Fruit fly (Drosophila melanogaster) whole organism, embryonic: ENCODE measurements around the gene Reg-2.

ENCODE experiments used
- BEAF-32 ChIP-seq: fragments of 200-800 bp; sonication (Bioruptor generic); optimal IDR thresholded peaks from 3 replicates; lab custom pipeline; 2017; ENCODE audit warnings: missing biosample characterization, missing genetic modification characterization, mild to moderate bottlenecking, moderate library complexity, missing genetic modification reagents
- Bteb2 ChIP-seq: fragments of 200-800 bp; sonication (Bioruptor generic); optimal IDR thresholded peaks from 2 replicates; lab custom pipeline; 2016; ENCODE audit warnings: missing biosample characterization, missing genetic modification characterization
- CG10462 ChIP-seq: fragments of 200-800 bp; sonication (Bioruptor generic); optimal IDR thresholded peaks from 2 replicates; lab custom pipeline; 2016; ENCODE audit warnings: missing biosample characterization, missing genetic modification characterization
- CG12299 ChIP-seq: fragments of 200-800 bp; sonication (Bioruptor generic); optimal IDR thresholded peaks from 2 replicates; lab custom pipeline; 2018; ENCODE audit warnings: missing biosample characterization, mild to moderate bottlenecking, missing genetic modification characterization
- CG12391 ChIP-seq: fragments of 200-800 bp; sonication (Bioruptor generic); optimal IDR thresholded peaks from 3 replicates; lab custom pipeline; 2018; ENCODE audit warnings: missing biosample characterization, mild to moderate bottlenecking, missing genetic modification characterization, moderate library complexity
- CG1529 ChIP-seq: fragments of 200-800 bp; sonication (Bioruptor generic); optimal IDR thresholded peaks from 3 replicates; lab custom pipeline; 2018; ENCODE audit warnings: missing biosample characterization, missing genetic modification characterization
- CG15601 ChIP-seq: fragments of 200-800 bp; sonication (Bioruptor generic); optimal IDR thresholded peaks from 3 replicates; lab custom pipeline; 2019; ENCODE audit warnings: missing biosample characterization, mild to moderate bottlenecking, missing genetic modification characterization, moderate library complexity
- CG16813 ChIP-seq: fragments of 200-800 bp; sonication (Bioruptor generic); IDR thresholded peaks from 3 replicates; pipeline ENCODE4 v1.3.6; 2022; ENCODE audit warnings: missing biosample characterization, missing genetic modification characterization; ENCODE audit not compliant: partially characterized antibody
- CG17568 ChIP-seq: fragments of 200-800 bp; sonication (Bioruptor generic); optimal IDR thresholded peaks from 2 replicates; lab custom pipeline; 2018; ENCODE audit warnings: missing biosample characterization, mild to moderate bottlenecking, missing genetic modification characterization, moderate library complexity
- CG17802 ChIP-seq: fragments of 200-800 bp; sonication (Bioruptor generic); optimal IDR thresholded peaks from 2 replicates; lab custom pipeline; 2018; ENCODE audit warnings: missing biosample characterization, mild to moderate bottlenecking, missing genetic modification characterization, moderate library complexity
- CG33557 ChIP-seq: fragments of 200-800 bp; sonication (Bioruptor generic); optimal IDR thresholded peaks from 2 replicates; lab custom pipeline; 2019; ENCODE audit warnings: missing biosample characterization, mild to moderate bottlenecking, missing genetic modification characterization, moderate library complexity
- CG3407 ChIP-seq: fragments of 200-800 bp; sonication (Bioruptor generic); optimal IDR thresholded peaks from 2 replicates; lab custom pipeline; 2018; ENCODE audit warnings: missing biosample characterization, mild to moderate bottlenecking, missing genetic modification characterization
- CG3847 ChIP-seq: fragments of 200-800 bp; sonication (Bioruptor generic); IDR thresholded peaks from 2 replicates; pipeline ENCODE4 v1.3.6; 2022; ENCODE audit warnings: missing biosample characterization, missing genetic modification characterization
- CG6683 ChIP-seq: fragments of 200-800 bp; sonication (Bioruptor generic); optimal IDR thresholded peaks from 2 replicates; lab custom pipeline; 2017; ENCODE audit warnings: missing biosample characterization, mild to moderate bottlenecking, missing genetic modification characterization, missing genetic modification reagents
- CG8281 ChIP-seq: fragments of 200-800 bp; sonication (Bioruptor generic); optimal IDR thresholded peaks from 2 replicates; lab custom pipeline; 2018; ENCODE audit warnings: missing biosample characterization, mild to moderate bottlenecking, missing genetic modification characterization, moderate library complexity
- Camta ChIP-seq: fragments of 200-800 bp; sonication (Bioruptor generic); optimal IDR thresholded peaks from 2 replicates; lab custom pipeline; 2016; ENCODE audit warnings: missing biosample characterization, missing genetic modification characterization
- D19A ChIP-seq: fragments of 200-800 bp; optimal IDR thresholded peaks from 3 replicates; lab custom pipeline; 2019; ENCODE audit warnings: missing biosample characterization, mild to moderate bottlenecking, missing genetic modification characterization, moderate library complexity
- Dbx ChIP-seq: fragments of 200-800 bp; sonication (Bioruptor generic); IDR thresholded peaks from 3 replicates; pipeline ENCODE4 v1.3.6; 2022; ENCODE audit warnings: missing biosample characterization, missing genetic modification characterization
- Doc2 ChIP-seq: fragments of 200-800 bp; sonication (Bioruptor generic); IDR thresholded peaks from 2 replicates; pipeline ENCODE4 v1.3.6; 2022; ENCODE audit warnings: missing biosample characterization, missing genetic modification characterization
- Fer1 ChIP-seq: fragments of 200-800 bp; sonication (Bioruptor generic); optimal IDR thresholded peaks from 2 replicates; lab custom pipeline; 2017; ENCODE audit warnings: missing biosample characterization, mild to moderate bottlenecking, missing genetic modification characterization
- H15 ChIP-seq: fragments of 200-800 bp; sonication (Bioruptor generic); IDR thresholded peaks from 3 replicates; pipeline ENCODE4 v1.3.6; 2022; ENCODE audit warnings: missing biosample characterization, missing genetic modification characterization
- Hmr ChIP-seq: fragments of 200-800 bp; sonication (Bioruptor generic); optimal IDR thresholded peaks from 3 replicates; lab custom pipeline; 2017; ENCODE audit warnings: mild to moderate bottlenecking, missing biosample characterization, missing genetic modification reagents, missing genetic modification characterization
- Mad ChIP-seq: fragments of 200-800 bp; sonication (Bioruptor generic); optimal IDR thresholded peaks from 2 replicates; lab custom pipeline; 2016; ENCODE audit warnings: missing biosample characterization, missing genetic modification characterization
- Mrtf ChIP-seq: fragments of 200-800 bp; sonication (Bioruptor generic); IDR thresholded peaks from 3 replicates; pipeline ENCODE4 v1.3.6; 2022; ENCODE audit warnings: missing biosample characterization, missing genetic modification characterization
- NK7.1 ChIP-seq: fragments of 200-800 bp; sonication (Bioruptor generic); optimal IDR thresholded peaks from 3 replicates; lab custom pipeline; 2016; ENCODE audit warnings: missing biosample characterization, missing genetic modification characterization
- Nf-YC ChIP-seq: fragments of 200-800 bp; optimal IDR thresholded peaks from 3 replicates; lab custom pipeline; 2019; ENCODE audit warnings: missing biosample characterization, mild to moderate bottlenecking, missing genetic modification characterization, moderate library complexity
- Spps ChIP-seq: fragments of 200-800 bp; sonication (Bioruptor generic); optimal IDR thresholded peaks from 2 replicates; lab custom pipeline; 2018; ENCODE audit warnings: missing biosample characterization, mild to moderate bottlenecking, missing genetic modification characterization
- Sry-β ChIP-seq: fragments of 200-800 bp; sonication (Bioruptor generic); optimal IDR thresholded peaks from 2 replicates; lab custom pipeline; 2018; ENCODE audit warnings: missing biosample characterization, mild to moderate bottlenecking, missing genetic modification characterization, moderate library complexity
- Vsx1 ChIP-seq: fragments of 200-800 bp; sonication (Bioruptor generic); optimal IDR thresholded peaks from 2 replicates; lab custom pipeline; 2017; ENCODE audit warnings: missing biosample characterization, mild to moderate bottlenecking, missing genetic modification characterization, missing genetic modification reagents
- Xrp1 ChIP-seq: fragments of 200-800 bp; sonication (Bioruptor generic); IDR thresholded peaks from 2 replicates; pipeline ENCODE4 v1.3.6; 2022; ENCODE audit warnings: missing biosample characterization, missing genetic modification characterization
- YL-1 ChIP-seq: fragments of 200-800 bp; sonication (Bioruptor generic); optimal IDR thresholded peaks from 3 replicates; lab custom pipeline; 2017; ENCODE audit warnings: missing biosample characterization, mild to moderate bottlenecking, missing genetic modification characterization
- aop ChIP-seq: fragments of 200-800 bp; sonication (Bioruptor generic); IDR thresholded peaks from 2 replicates; pipeline ENCODE4 v1.3.6; 2022; ENCODE audit warnings: missing biosample characterization, missing genetic modification characterization
- ash1 ChIP-seq: fragments of 200-800 bp; sonication (Bioruptor generic); optimal IDR thresholded peaks from 2 replicates; lab custom pipeline; 2018; ENCODE audit warnings: missing biosample characterization, mild to moderate bottlenecking, missing genetic modification characterization
- bbx ChIP-seq: fragments of 200-800 bp; sonication (Bioruptor generic); IDR thresholded peaks from 2 replicates; pipeline ENCODE4 v1.3.6; 2022; ENCODE audit warnings: missing biosample characterization, missing genetic modification characterization; ENCODE audit not compliant: partially characterized antibody
- bowl ChIP-seq: fragments of 200-800 bp; sonication (Bioruptor generic); IDR thresholded peaks from 2 replicates; pipeline ENCODE4 v1.3.6; 2022; ENCODE audit warnings: missing biosample characterization, missing genetic modification characterization
- caup ChIP-seq: fragments of 200-800 bp; sonication (Bioruptor generic); optimal IDR thresholded peaks from 3 replicates; lab custom pipeline; 2017; ENCODE audit warnings: missing biosample characterization, mild to moderate bottlenecking, missing genetic modification characterization, moderate library complexity; ENCODE audit not compliant: severe bottlenecking
- chif ChIP-seq, 2 experiments: fragments of 200-800 bp; sonication (Bioruptor generic); optimal IDR thresholded peaks; 3 replicates each; lab custom pipeline; 2016; ENCODE audit warnings: missing biosample characterization in 2 of 2, missing genetic modification characterization in 2 of 2
- fu2 ChIP-seq: fragments of 200-800 bp; sonication (Bioruptor generic); optimal IDR thresholded peaks from 2 replicates; lab custom pipeline; 2016; ENCODE audit warnings: missing biosample characterization, missing genetic modification characterization
- gce ChIP-seq: fragments of 200-800 bp; sonication (Bioruptor generic); IDR thresholded peaks from 3 replicates; pipeline ENCODE4 v1.3.6; 2022; ENCODE audit warnings: missing biosample characterization, missing genetic modification characterization
- gcm2 ChIP-seq: fragments of 200-800 bp; sonication (Bioruptor generic); optimal IDR thresholded peaks from 2 replicates; lab custom pipeline; 2016; ENCODE audit warnings: missing biosample characterization, missing genetic modification characterization
- grau ChIP-seq: fragments of 200-800 bp; optimal IDR thresholded peaks from 3 replicates; lab custom pipeline; 2019; ENCODE audit warnings: missing biosample characterization, mild to moderate bottlenecking, missing genetic modification characterization, moderate library complexity
- gt ChIP-seq: fragments of 200-800 bp; sonication (Bioruptor generic); IDR thresholded peaks from 2 replicates; pipeline ENCODE4 v1.3.6; 2022; ENCODE audit warnings: missing biosample characterization, missing genetic modification characterization
- lab ChIP-seq: fragments of 200-800 bp; sonication (Bioruptor generic); optimal IDR thresholded peaks from 3 replicates; lab custom pipeline; 2017; ENCODE audit warnings: missing biosample characterization, missing genetic modification characterization, mild to moderate bottlenecking, moderate library complexity, missing genetic modification reagents
- mirr ChIP-seq: fragments of 200-800 bp; sonication (Bioruptor generic); optimal IDR thresholded peaks from 3 replicates; lab custom pipeline; 2018; ENCODE audit warnings: missing biosample characterization, mild to moderate bottlenecking, missing genetic modification characterization
- otp ChIP-seq: fragments of 200-800 bp; sonication (Bioruptor generic); IDR thresholded peaks from 3 replicates; pipeline ENCODE4, ENCODE4 v1.3.6; 2022; ENCODE audit warnings: missing biosample characterization, missing genetic modification characterization
- peb ChIP-seq: fragments of 200-800 bp; sonication (Bioruptor generic); IDR thresholded peaks from 2 replicates; pipeline ENCODE4 v1.3.6; 2022; ENCODE audit warnings: missing biosample characterization, missing genetic modification characterization
- psq ChIP-seq: fragments of 200-800 bp; sonication (Bioruptor generic); optimal IDR thresholded peaks from 2 replicates; lab custom pipeline; 2017; ENCODE audit warnings: missing biosample characterization, missing genetic modification characterization
- row ChIP-seq: fragments of 200-800 bp; sonication (Bioruptor generic); IDR thresholded peaks from 3 replicates; pipeline ENCODE4 v1.3.6; 2022; ENCODE audit warnings: missing biosample characterization, missing genetic modification characterization
- tap ChIP-seq: fragments of 200-800 bp; optimal IDR thresholded peaks from 3 replicates; lab custom pipeline; 2019; ENCODE audit warnings: missing biosample characterization, mild to moderate bottlenecking, missing genetic modification characterization, moderate library complexity

The Reg-2 gene

dm6 chr3L:640324-640974, 34.1 kb upstream of the Reg-2 start (continued):
- peak; percentile 88 for TF ChIP-seq CG15601
- peak; percentile 88 for TF ChIP-seq tap (tag; lab: Kevin White, UChicago)
- TF ChIP-seq CG17568 (GFP tag; lab: Kevin White, UChicago), result peak; percentile 82
- TF ChIP-seq NK7.1 (GFP tag; lab: Kevin White, UChicago), result peak; percentile 69
- TF ChIP-seq psq (GFP tag; lab: Kevin White, UChicago), result peak; percentile 92
- peak; percentile 91 for TF ChIP-seq Xrp1
- peak; percentile 79 for TF ChIP-seq H15 (GFP tag; lab: Robert Waterston, UW)
- TF ChIP-seq Nf-YC (tag; lab: Kevin White, UChicago), result peak; percentile 16
- TF ChIP-seq row (GFP tag; lab: Robert Waterston, UW), result peak; percentile 89
- TF ChIP-seq CG10462 (GFP tag; lab: Kevin White, UChicago), result peak; percentile 80
- TF ChIP-seq D19A, result peak; percentile 84
- peak; percentile 45 for TF ChIP-seq Bteb2
- peak; percentile 78 for TF ChIP-seq CG1529 (GFP tag; lab: Kevin White, UChicago)
- peak; percentile 40 for TF ChIP-seq YL-1
- peak; percentile 57 for TF ChIP-seq CG6683 (GFP tag; lab: Kevin White, UChicago)
- peak; percentile 81 for TF ChIP-seq Fer1
- peak; percentile 79 for TF ChIP-seq Hmr (GFP tag; lab: Kevin White, UChicago)
- TF ChIP-seq Sry-β (GFP tag; lab: Kevin White, UChicago), result no peak
- TF ChIP-seq lab (GFP tag; lab: Kevin White, UChicago), result peak; percentile 81
- peak; percentile 87 for TF ChIP-seq Mad (GFP tag; lab: Kevin White, UChicago)
- peak; percentile 47; the same call in 1 of the 2 replicates for TF ChIP-seq bowl (GFP tag; lab: Robert Waterston, UW)
- peak; percentile 84 for TF ChIP-seq grau (tag; lab: Kevin White, UChicago)
- TF ChIP-seq CG33557 (GFP tag; lab: Kevin White, UChicago), result peak; percentile 93
- peak; percentile 67; the same call in 2 of the 3 replicates for TF ChIP-seq gce
- no peak for TF ChIP-seq Doc2
- no peak for TF ChIP-seq mirr
- peak; percentile 61 for TF ChIP-seq CG3847 (GFP tag; lab: Robert Waterston, UW)
- TF ChIP-seq otp (GFP tag; lab: Robert Waterston, UW), result peak; percentile 57; the same call in 1 of the 3 replicates
- TF ChIP-seq aop (GFP tag; lab: Robert Waterston, UW), result no peak
- peak; percentile 76 for TF ChIP-seq CG12299 (tag; lab: Kevin White, UChicago)
- no peak for TF ChIP-seq CG16813 (GFP tag; lab: Robert Waterston, UW)
- TF ChIP-seq CG12391 (tag; lab: Kevin White, UChicago), result peak; percentile 91
- TF ChIP-seq fu2 (GFP tag; lab: Kevin White, UChicago), result peak; percentile 74
- peak; percentile 79 for TF ChIP-seq CG3407 (GFP tag; lab: Kevin White, UChicago)
- TF ChIP-seq Dbx (GFP tag; lab: Robert Waterston, UW), result peak; percentile 61; the same call in 1 of the 3 replicates
- TF ChIP-seq BEAF-32 (GFP tag; lab: Kevin White, UChicago), result no peak
- no peak for TF ChIP-seq ash1 (GFP tag; lab: Kevin White, UChicago)
- TF ChIP-seq chif (GFP tag; optimal IDR thresholded peaks at IDR 0.05; lab: Kevin White, UChicago), result peak; percentile 78 to 93
- TF ChIP-seq Mrtf (GFP tag; lab: Robert Waterston, UW), result peak; percentile 71; the same call in 2 of the 3 replicates
- TF ChIP-seq Spps (tag; lab: Kevin White, UChicago), result peak; percentile 90
- TF ChIP-seq Camta (GFP tag; lab: Kevin White, UChicago), result peak; percentile 85
- peak; percentile 30 for TF ChIP-seq CG17802 (tag; lab: Kevin White, UChicago)
- peak; percentile 73 for TF ChIP-seq caup
- peak; percentile 80 for TF ChIP-seq gcm2 (GFP tag; lab: Kevin White, UChicago)
- no peak for TF ChIP-seq bbx
- TF ChIP-seq Vsx1 (GFP tag; lab: Kevin White, UChicago), result peak; percentile 52
- peak; percentile 65 for TF ChIP-seq peb (GFP tag; lab: Robert Waterston, UW)
- peak; percentile 62 for TF ChIP-seq CG8281 (tag; lab: Kevin White, UChicago)
- TF ChIP-seq gt, result no peak
